Worm (Caenorhabditis elegans) whole organism, late embryonic: ENCODE measurements around the gene gst-16.
A peak's percentile ranks its signal among the peaks of the same experiment; 100 is the strongest.

Experiments
- K09A11.1 ChIP-seq: sonication (generic microtip); optimal IDR thresholded peaks from 2 replicates; lab custom pipeline; 2017; ENCODE audit warnings: antibody characterized with exemption, mild to moderate bottlenecking, missing genetic modification characterization, missing compliant biosample characterization; ENCODE audit not compliant: insufficient read depth
- T23F11.4 ChIP-seq: fragments of 200-800 bp; sonication (Bioruptor generic); optimal IDR thresholded peaks from 2 replicates; lab custom pipeline; 2018; ENCODE audit warnings: mild to moderate bottlenecking, missing genetic modification characterization, missing compliant biosample characterization
- ama-1 ChIP-seq: fragments of 150-350 bp; optimal IDR thresholded peaks from 2 replicates; lab custom pipeline; 2014
- ceh-14 ChIP-seq: sonication (generic microtip); optimal IDR thresholded peaks from 2 replicates; lab custom pipeline; 2016; ENCODE audit warnings: missing genotype, missing genetic modification characterization, missing compliant biosample characterization
- ceh-18 ChIP-seq: sonication (generic microtip); optimal IDR thresholded peaks from 2 replicates; lab custom pipeline; 2016; ENCODE audit warnings: missing genetic modification characterization, missing compliant biosample characterization
- ceh-22 ChIP-seq: sonication (generic microtip); optimal IDR thresholded peaks from 2 replicates; lab custom pipeline; 2017; ENCODE audit warnings: missing biosample characterization, missing genetic modification characterization
- ceh-31 ChIP-seq: sonication (generic microtip); optimal IDR thresholded peaks from 2 replicates; lab custom pipeline; 2016; ENCODE audit warnings: missing genetic modification characterization, missing compliant biosample characterization
- ceh-6 ChIP-seq: fragments of 200-800 bp; sonication (Bioruptor generic); optimal IDR thresholded peaks from 2 replicates; lab custom pipeline; 2018; ENCODE audit warnings: mild to moderate bottlenecking, missing genetic modification characterization, missing compliant biosample characterization
- elt-2 ChIP-seq: sonication (generic microtip); optimal IDR thresholded peaks from 2 replicates; lab custom pipeline; 2016; ENCODE audit warnings: missing genetic modification reagents, missing genetic modification characterization, missing compliant biosample characterization
- ets-4 ChIP-seq: sonication (generic microtip); optimal IDR thresholded peaks from 2 replicates; lab custom pipeline; 2016; ENCODE audit warnings: missing genetic modification characterization, missing compliant biosample characterization
- fax-1 ChIP-seq: sonication (generic microtip); optimal IDR thresholded peaks from 2 replicates; lab custom pipeline; 2016; ENCODE audit warnings: missing genotype, missing genetic modification characterization, missing compliant biosample characterization
- fkh-6 ChIP-seq: sonication (generic microtip); optimal IDR thresholded peaks from 2 replicates; lab custom pipeline; 2016; ENCODE audit warnings: missing genetic modification characterization, missing compliant biosample characterization
- gmeb-2 ChIP-seq: sonication (generic microtip); optimal IDR thresholded peaks from 2 replicates; lab custom pipeline; 2016; ENCODE audit warnings: missing genetic modification characterization, inconsistent platforms, missing compliant biosample characterization
- hlh-15 ChIP-seq: sonication (generic microtip); optimal IDR thresholded peaks from 2 replicates; lab custom pipeline; 2016; ENCODE audit warnings: missing genetic modification characterization, missing compliant biosample characterization
- hlh-30 ChIP-seq: sonication (generic microtip); optimal IDR thresholded peaks from 2 replicates; lab custom pipeline; 2017; ENCODE audit warnings: antibody characterized with exemption, missing genetic modification characterization, missing compliant biosample characterization; ENCODE audit not compliant: insufficient read depth
- lin-11 ChIP-seq: fragments of 200-800 bp; sonication (Bioruptor generic); optimal IDR thresholded peaks from 2 replicates; lab custom pipeline; 2018; ENCODE audit warnings: mild to moderate bottlenecking, missing genetic modification characterization, missing compliant biosample characterization
- mec-3 ChIP-seq: sonication (generic microtip); optimal IDR thresholded peaks from 2 replicates; lab custom pipeline; 2016; ENCODE audit warnings: borderline replicate concordance, missing genetic modification characterization, missing compliant biosample characterization
- nfya-1 ChIP-seq: sonication (generic microtip); optimal IDR thresholded peaks from 2 replicates; lab custom pipeline; 2017; ENCODE audit warnings: missing genetic modification characterization, mild to moderate bottlenecking, missing compliant biosample characterization, antibody characterized with exemption, moderate library complexity
- nhr-11 ChIP-seq: fragments of 150-350 bp; optimal IDR thresholded peaks from 2 replicates; lab custom pipeline; 2014; ENCODE audit warnings: missing biosample characterization, missing genetic modification characterization
- odd-2 ChIP-seq: sonication (generic microtip); optimal IDR thresholded peaks from 2 replicates; lab custom pipeline; 2017; ENCODE audit warnings: antibody characterized with exemption, mild to moderate bottlenecking, missing genetic modification characterization, missing compliant biosample characterization
- pag-3 ChIP-seq: sonication (generic microtip); optimal IDR thresholded peaks from 2 replicates; lab custom pipeline; 2016; ENCODE audit warnings: missing compliant biosample characterization, missing genetic modification characterization, borderline replicate concordance
- pax-1 ChIP-seq: fragments of 150-350 bp; optimal IDR thresholded peaks from 2 replicates; lab custom pipeline; 2014; ENCODE audit warnings: missing biosample characterization, missing genetic modification characterization
- pqm-1 ChIP-seq: sonication (generic microtip); optimal IDR thresholded peaks from 2 replicates; lab custom pipeline; 2016; ENCODE audit warnings: missing genetic modification characterization, missing compliant biosample characterization
- pros-1 ChIP-seq: fragments of 150-350 bp; optimal IDR thresholded peaks from 2 replicates; lab custom pipeline; 2014; ENCODE audit warnings: missing biosample characterization, missing genetic modification reagents, missing genetic modification characterization
- ref-2 ChIP-seq: sonication (generic microtip); optimal IDR thresholded peaks from 2 replicates; lab custom pipeline; 2016; ENCODE audit warnings: missing genetic modification characterization, missing compliant biosample characterization
- tbx-7 ChIP-seq: sonication (generic microtip); optimal IDR thresholded peaks from 2 replicates; lab custom pipeline; 2016; ENCODE audit warnings: missing genotype, missing genetic modification characterization, missing compliant biosample characterization
- unc-3 ChIP-seq, 2 experiments: fragments of 200-800 bp in 1 of 2; sonication (Bioruptor generic) in 1 of 2; sonication (generic microtip) in 1 of 2; conservative IDR thresholded peaks in 1 of 2; optimal IDR thresholded peaks in 1 of 2; 2 replicates each; pipeline versions ENCODE4 v1.3.6 to Lab custom; 2016 to 2022; ENCODE audit warnings: missing compliant biosample characterization in 2 of 2, missing genetic modification characterization in 2 of 2, missing genetic modification reagents in 1 of 2
- unc-86 ChIP-seq: sonication (generic microtip); optimal IDR thresholded peaks from 2 replicates; lab custom pipeline; 2016; ENCODE audit warnings: missing genetic modification characterization, missing compliant biosample characterization
- zip-5 ChIP-seq: sonication (generic microtip); optimal IDR thresholded peaks from 2 replicates; lab custom pipeline; 2016; ENCODE audit warnings: missing genetic modification characterization, missing compliant biosample characterization
- ztf-16 ChIP-seq: sonication (generic microtip); optimal IDR thresholded peaks from 2 replicates; lab custom pipeline; 2017; ENCODE audit warnings: missing genetic modification characterization, missing compliant biosample characterization

The gst-16 gene

ce11 chrII:13624330-13624729 is at the start of gene gst-16:
Gene gst-16 (minus strand): TSS chrII:13624440.
- TF ChIP-seq ref-2 (tag; lab: Kevin White, UChicago) (no peak), pag-3 (tag; lab: Kevin White, UChicago) (no peak), zip-5 (tag; lab: Kevin White, UChicago) (no peak), K09A11.1 (no peak), ceh-14 (no peak), ceh-31 (no peak), tbx-7 (tag; lab: Kevin White, UChicago) (no peak), lin-11 (tag; lab: Kevin White, UChicago) (no peak)

ce11 chrII:13673605-13674193 is 49.5 kb upstream of the gst-16 start:
- TF ChIP-seq zip-5 (tag; lab: Kevin White, UChicago): no peak
- TF ChIP-seq ama-1 (lab: Kevin White, UChicago): no peak
- TF ChIP-seq gmeb-2 (tag; lab: Kevin White, UChicago): no peak
- TF ChIP-seq ets-4 (tag; lab: Kevin White, UChicago): no peak
- TF ChIP-seq ceh-22 (tag; lab: Kevin White, UChicago): no peak
- TF ChIP-seq nfya-1 (tag; lab: Kevin White, UChicago): no peak

- TF ChIP-seq mec-3 (tag; lab: Kevin White, UChicago) (no peak), ztf-16 (no peak), ceh-18 (tag; lab: Kevin White, UChicago) (no peak), ref-2 (tag; lab: Kevin White, UChicago) (no peak), lin-11 (tag; lab: Kevin White, UChicago) (no peak), hlh-15 (tag; lab: Kevin White, UChicago) (no peak), fkh-6 (tag; lab: Kevin White, UChicago) (no peak)
Measured at ce11 chrII:13672057-13672456, 47.8 kb upstream of the gst-16 start.

- no peak for TF ChIP-seq odd-2 (tag; lab: Kevin White, UChicago)
- TF ChIP-seq unc-3 (GFP tag; conservative IDR thresholded peaks at IDR 0.05; lab: Robert Waterston, UW): no peak
- no peak for TF ChIP-seq unc-3 (tag; optimal IDR thresholded peaks at IDR 0.05; lab: Kevin White, UChicago)
- TF ChIP-seq fax-1 (tag; lab: Kevin White, UChicago): no peak
- TF ChIP-seq elt-2: peak; percentile 1
Measured at ce11 chrII:13670707-13671295, 46.6 kb upstream of the gst-16 start.

- no peak for TF ChIP-seq nhr-11 (tag; lab: Kevin White, UChicago)
- no peak for TF ChIP-seq mec-3 (tag; lab: Kevin White, UChicago)
- no peak for TF ChIP-seq hlh-30
- TF ChIP-seq T23F11.4 (GFP tag; lab: Kevin White, UChicago): no peak
- TF ChIP-seq ceh-31: no peak
- TF ChIP-seq odd-2 (tag; lab: Kevin White, UChicago): no peak
- no peak for TF ChIP-seq pqm-1 (tag; lab: Kevin White, UChicago)
- TF ChIP-seq ceh-6 (GFP tag; lab: Kevin White, UChicago): no peak
- no peak for TF ChIP-seq pros-1 (tag; lab: Kevin White, UChicago)
- no peak for TF ChIP-seq pax-1 (tag; lab: Kevin White, UChicago)
- TF ChIP-seq unc-86 (tag; lab: Kevin White, UChicago): no peak
Measured at ce11 chrII:13668844-13669441, 44.7 kb upstream of the gst-16 start, which contains the start of gene C31C9.7. Gene C31C9.7 (plus strand): TSS chrII:13669104.
